Worm (Caenorhabditis elegans): ENCODE data around the gene spp-20.
A peak's percentile ranks its signal among the peaks of the same experiment; 100 is the strongest.

- TF ChIP-seq unc-62 (GFP tag; optimal IDR thresholded peaks at IDR 0.05) (no peak), lin-14 (GFP tag; optimal IDR thresholded peaks at IDR 0.05) (peak; percentile 77)
Observed at ce11 chrV:6544999-6545398, 13.0 kb downstream of the spp-20 start.

Data from whole organism, L1 larva.